Worm (Caenorhabditis elegans) whole organism, L1 larva: ENCODE measurements around the gene dex-1.

Experiments used
- C04F5.9 ChIP-seq: sonication (generic microtip); optimal IDR thresholded peaks from 2 replicates; lab custom pipeline; 2016; ENCODE audit warnings: missing genetic modification characterization, missing compliant biosample characterization
- C16A3.4 ChIP-seq: fragments of 150-350 bp; optimal IDR thresholded peaks from 2 replicates; lab custom pipeline; 2014; ENCODE audit warnings: missing biosample characterization, missing genetic modification characterization
- C34B4.2 ChIP-seq: sonication (generic microtip); optimal IDR thresholded peaks from 2 replicates; lab custom pipeline; 2017; ENCODE audit warnings: mild to moderate bottlenecking, missing genetic modification characterization, missing compliant biosample characterization
- Y116A8C.19 ChIP-seq: sonication (generic microtip); optimal IDR thresholded peaks from 2 replicates; lab custom pipeline; 2016; ENCODE audit warnings: missing compliant biosample characterization, missing genetic modification characterization, borderline replicate concordance
- alr-1 ChIP-seq: fragments of 200-800 bp; sonication (Bioruptor generic); optimal IDR thresholded peaks from 2 replicates; lab custom pipeline; 2018; ENCODE audit warnings: borderline replicate concordance, mild to moderate bottlenecking, missing genetic modification characterization, missing compliant biosample characterization
- aly-2 ChIP-seq: fragments of 150-350 bp; optimal IDR thresholded peaks from 2 replicates; lab custom pipeline; 2014; ENCODE audit warnings: missing biosample characterization, missing genetic modification characterization
- ceh-63 ChIP-seq: fragments of 200-800 bp; sonication (Bioruptor generic); optimal IDR thresholded peaks from 2 replicates; lab custom pipeline; 2018; ENCODE audit warnings: mild to moderate bottlenecking, missing genetic modification characterization, missing compliant biosample characterization
- ceh-8 ChIP-seq: fragments of 200-800 bp; sonication (Bioruptor generic); optimal IDR thresholded peaks from 2 replicates; lab custom pipeline; 2018; ENCODE audit warnings: mild to moderate bottlenecking, missing genetic modification characterization, moderate library complexity, missing compliant biosample characterization
- ceh-82 ChIP-seq, 3 experiments: fragments of 150-350 bp in 1 of 3; sonication (generic microtip) in 2 of 3; optimal IDR thresholded peaks; 2 replicates each; lab custom pipeline; 2014 to 2017; ENCODE audit warnings: missing biosample characterization in 3 of 3, missing genetic modification characterization in 3 of 3
- ceh-88 ChIP-seq: fragments of 200-800 bp; sonication (Bioruptor generic); IDR thresholded peaks from 2 replicates; pipeline ENCODE4 v1.3.6; 2022; ENCODE audit warnings: missing genetic modification characterization, missing compliant biosample characterization
- ceh-90 ChIP-seq: sonication (generic microtip); optimal IDR thresholded peaks from 2 replicates; lab custom pipeline; 2016; ENCODE audit warnings: missing genetic modification characterization, missing compliant biosample characterization
- dpl-1 ChIP-seq, 3 experiments: fragments of 150-350 bp in 2 of 3; sonication (generic microtip) in 1 of 3; optimal IDR thresholded peaks; 2 replicates each; lab custom pipeline; 2014 to 2017; ENCODE audit warnings: missing biosample characterization in 3 of 3, missing genetic modification characterization in 3 of 3, missing genetic modification reagents in 3 of 3
- efl-1 ChIP-seq, 4 experiments: fragments of 150-350 bp; optimal IDR thresholded peaks in 3 of 4; peaks in 1 of 4; 1 replicate in 1 of 4; 2 replicates in 3 of 4; lab custom pipeline; 2014; ENCODE audit warnings: missing biosample characterization in 2 of 4, missing genetic modification characterization in 2 of 4, missing genetic modification reagents in 2 of 4
- egl-13 ChIP-seq: sonication (generic microtip); optimal IDR thresholded peaks from 2 replicates; lab custom pipeline; 2016; ENCODE audit warnings: missing genotype, missing genetic modification reagents, missing genetic modification characterization, missing compliant biosample characterization
- egl-27 ChIP-seq, 2 experiments: fragments of 150-350 bp in 1 of 2; sonication (generic microtip); optimal IDR thresholded peaks; 3 replicates each; lab custom pipeline; 2017 to 2018; ENCODE audit warnings: missing biosample characterization in 2 of 2, missing genetic modification characterization in 2 of 2, missing genetic modification reagents in 2 of 2
- elt-2 ChIP-seq: sonication (generic microtip); optimal IDR thresholded peaks from 2 replicates; lab custom pipeline; 2016; ENCODE audit warnings: missing genetic modification characterization, mild to moderate bottlenecking, inconsistent platforms, missing compliant biosample characterization, missing genetic modification reagents
- elt-3 ChIP-seq, 6 experiments: fragments of 150-350 bp in 1 of 6; sonication (generic microtip); optimal IDR thresholded peaks; 2 replicates each; lab custom pipeline; 2017 to 2018; ENCODE audit warnings: missing biosample characterization in 6 of 6, missing genetic modification characterization in 6 of 6, inconsistent platforms in 1 of 6
- fkh-4 ChIP-seq: sonication (generic microtip); optimal IDR thresholded peaks from 2 replicates; lab custom pipeline; 2016; ENCODE audit warnings: missing compliant biosample characterization, missing genetic modification characterization, borderline replicate concordance
- fkh-8 ChIP-seq: sonication (generic microtip); optimal IDR thresholded peaks from 2 replicates; lab custom pipeline; 2016; ENCODE audit warnings: mild to moderate bottlenecking, missing genetic modification characterization, missing compliant biosample characterization
- fos-1 ChIP-seq: fragments of 150-350 bp; optimal IDR thresholded peaks from 2 replicates; lab custom pipeline; 2014; ENCODE audit warnings: missing biosample characterization, missing genetic modification characterization
- grh-1 ChIP-seq: fragments of 200-800 bp; sonication (Bioruptor generic); IDR thresholded peaks from 2 replicates; pipeline ENCODE4 v1.3.6; 2022; ENCODE audit warnings: missing genetic modification reagents, missing genetic modification characterization, missing compliant biosample characterization
- isw-1 ChIP-seq: fragments of 200-800 bp; sonication (Bioruptor generic); IDR thresholded peaks from 2 replicates; pipeline ENCODE4 v1.3.6; 2022; ENCODE audit warnings: missing genetic modification characterization, missing compliant biosample characterization
- jun-1 ChIP-seq: fragments of 150-350 bp; optimal IDR thresholded peaks from 2 replicates; lab custom pipeline; 2014; ENCODE audit warnings: missing biosample characterization, missing genetic modification reagents, missing genetic modification characterization
- lin-13 ChIP-seq: fragments of 150-350 bp; optimal IDR thresholded peaks from 2 replicates; lab custom pipeline; 2014; ENCODE audit warnings: missing biosample characterization, missing genetic modification reagents, missing genetic modification characterization
- lin-14 ChIP-seq: fragments of 200-800 bp; sonication (Bioruptor generic); optimal IDR thresholded peaks from 2 replicates; lab custom pipeline; 2018; ENCODE audit warnings: mild to moderate bottlenecking, missing genetic modification characterization, moderate library complexity, missing compliant biosample characterization
- lin-15B ChIP-seq: fragments of 150-350 bp; sonication (generic microtip); optimal IDR thresholded peaks from 3 replicates; lab custom pipeline; 2014; ENCODE audit warnings: missing biosample characterization, missing genetic modification characterization
- lin-35 ChIP-seq, 2 experiments: fragments of 150-350 bp; optimal IDR thresholded peaks; 2 replicates each; lab custom pipeline; 2014; ENCODE audit warnings: missing biosample characterization in 2 of 2, missing genetic modification characterization in 2 of 2, missing genetic modification reagents in 2 of 2
- lin-39 ChIP-seq: fragments of 150-350 bp; optimal IDR thresholded peaks from 2 replicates; lab custom pipeline; 2014; ENCODE audit warnings: missing biosample characterization, missing genetic modification reagents, missing genetic modification characterization
- mab-9 ChIP-seq: fragments of 200-800 bp; sonication (Bioruptor generic); IDR thresholded peaks from 2 replicates; pipeline ENCODE4 v1.3.6; 2022; ENCODE audit warnings: missing genetic modification reagents, missing genetic modification characterization, missing compliant biosample characterization
- mdl-1 ChIP-seq, 2 experiments: fragments of 150-350 bp; optimal IDR thresholded peaks; 2 replicates each; lab custom pipeline; 2014 to 2017; ENCODE audit warnings: missing biosample characterization in 2 of 2, missing genetic modification characterization in 2 of 2, inconsistent platforms in 1 of 2
- mef-2 ChIP-seq: fragments of 150-350 bp; optimal IDR thresholded peaks from 2 replicates; lab custom pipeline; 2014; ENCODE audit warnings: missing biosample characterization, missing genetic modification characterization
- mep-1 ChIP-seq: fragments of 150-350 bp; optimal IDR thresholded peaks from 2 replicates; lab custom pipeline; 2014; ENCODE audit warnings: missing biosample characterization, missing genetic modification characterization
- nhr-20 ChIP-seq: sonication (generic microtip); optimal IDR thresholded peaks from 2 replicates; lab custom pipeline; 2016; ENCODE audit warnings: mild to moderate bottlenecking, missing genetic modification characterization, missing compliant biosample characterization
- nhr-237 ChIP-seq: fragments of 150-350 bp; optimal IDR thresholded peaks from 2 replicates; lab custom pipeline; 2014; ENCODE audit warnings: missing biosample characterization, missing genetic modification characterization
- nhr-28 ChIP-seq: fragments of 150-350 bp; optimal IDR thresholded peaks from 2 replicates; lab custom pipeline; 2014; ENCODE audit warnings: missing biosample characterization, missing genetic modification characterization
- nhr-47 ChIP-seq: sonication (generic microtip); optimal IDR thresholded peaks from 2 replicates; lab custom pipeline; 2016; ENCODE audit warnings: mild to moderate bottlenecking, missing genetic modification characterization, moderate library complexity, missing compliant biosample characterization
- nhr-71 ChIP-seq: sonication (generic microtip); optimal IDR thresholded peaks from 2 replicates; lab custom pipeline; 2016; ENCODE audit warnings: mild to moderate bottlenecking, missing genetic modification characterization, moderate library complexity, missing compliant biosample characterization
- nhr-77 ChIP-seq: fragments of 150-350 bp; optimal IDR thresholded peaks from 2 replicates; lab custom pipeline; 2014; ENCODE audit warnings: missing biosample characterization, missing genetic modification characterization
- nhr-85 ChIP-seq: sonication (generic microtip); peaks from one replicate; lab custom pipeline; 2016; ENCODE audit warnings: missing genetic modification characterization, inconsistent platforms, missing compliant biosample characterization
- pax-3 ChIP-seq: fragments of 200-800 bp; sonication (Bioruptor generic); optimal IDR thresholded peaks from 2 replicates; lab custom pipeline; 2018; ENCODE audit warnings: mild to moderate bottlenecking, missing genetic modification characterization, moderate library complexity, missing compliant biosample characterization
- pqm-1 ChIP-seq: sonication (generic microtip); optimal IDR thresholded peaks from 3 replicates; lab custom pipeline; 2017; ENCODE audit warnings: missing biosample characterization, missing genetic modification characterization
- rnt-1 ChIP-seq: sonication (generic microtip); optimal IDR thresholded peaks from 2 replicates; lab custom pipeline; 2016; ENCODE audit warnings: mild to moderate bottlenecking, missing genetic modification characterization, moderate library complexity, missing compliant biosample characterization
- skn-1 ChIP-seq: fragments of 150-350 bp; optimal IDR thresholded peaks from 2 replicates; lab custom pipeline; 2014; ENCODE audit warnings: missing biosample characterization, missing genetic modification characterization
- snpc-4 ChIP-seq: fragments of 150-350 bp; optimal IDR thresholded peaks from 2 replicates; lab custom pipeline; 2014; ENCODE audit warnings: missing biosample characterization, missing genetic modification characterization
- snu-23 ChIP-seq: sonication (generic microtip); optimal IDR thresholded peaks from 2 replicates; lab custom pipeline; 2016; ENCODE audit warnings: missing genetic modification characterization, missing compliant biosample characterization
- sup-37 ChIP-seq: fragments of 200-800 bp; sonication (Bioruptor generic); optimal IDR thresholded peaks from 2 replicates; lab custom pipeline; 2018; ENCODE audit warnings: mild to moderate bottlenecking, missing genetic modification characterization, missing compliant biosample characterization
- swsn-7 ChIP-seq: sonication (generic microtip); optimal IDR thresholded peaks from 2 replicates; lab custom pipeline; 2016; ENCODE audit warnings: missing genetic modification characterization, missing compliant biosample characterization
- tlp-1 ChIP-seq: fragments of 150-350 bp; optimal IDR thresholded peaks from 2 replicates; lab custom pipeline; 2014; ENCODE audit warnings: missing biosample characterization, missing genetic modification characterization
- unc-130 ChIP-seq: fragments of 150-350 bp; optimal IDR thresholded peaks from 2 replicates; lab custom pipeline; 2017; ENCODE audit warnings: missing biosample characterization, missing genetic modification characterization, inconsistent platforms
- unc-30 ChIP-seq: sonication (generic microtip); optimal IDR thresholded peaks from 2 replicates; lab custom pipeline; 2017; ENCODE audit warnings: missing biosample characterization, missing genetic modification characterization
- unc-86 ChIP-seq: sonication (generic microtip); optimal IDR thresholded peaks from 2 replicates; lab custom pipeline; 2016; ENCODE audit warnings: missing genetic modification characterization, missing compliant biosample characterization
- unc-98 ChIP-seq: fragments of 200-800 bp; sonication (Bioruptor generic); IDR thresholded peaks from 2 replicates; pipeline ENCODE4 v1.3.6; 2022; ENCODE audit warnings: missing genetic modification characterization, missing compliant biosample characterization
- xbp-1 ChIP-seq: sonication (generic microtip); optimal IDR thresholded peaks from 2 replicates; lab custom pipeline; 2016; ENCODE audit warnings: missing genetic modification characterization, missing compliant biosample characterization
- ztf-4 ChIP-seq: fragments of 150-350 bp; optimal IDR thresholded peaks from 2 replicates; lab custom pipeline; 2014; ENCODE audit warnings: missing biosample characterization, missing genetic modification characterization

The dex-1 gene

DNA sequence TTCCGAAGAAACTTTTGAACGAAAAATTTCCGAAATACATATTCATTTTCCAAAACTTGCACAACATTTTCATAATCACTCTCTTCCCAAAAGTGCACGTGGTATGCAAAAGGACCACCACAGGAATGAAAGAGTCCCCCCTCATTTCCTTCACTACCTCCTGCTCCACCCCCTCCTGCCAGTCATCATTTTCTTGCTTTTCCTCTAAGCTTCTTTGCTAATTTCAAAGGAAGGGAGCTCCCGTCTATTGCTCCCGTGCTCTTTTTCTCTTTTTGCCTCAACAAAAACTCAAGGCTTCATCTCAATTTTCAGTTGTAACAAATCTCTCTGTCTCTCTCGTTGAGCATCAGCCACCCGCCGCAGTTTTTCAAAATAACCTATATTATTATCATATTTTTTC is 46.9 kb downstream of the dex-1 start:
- TF ChIP-seq ceh-82 (tag; optimal IDR thresholded peaks at IDR 0.05; lab: Kevin White, UChicago) (no peak), swsn-7 (tag; lab: Kevin White, UChicago) (no peak), C04F5.9 (tag; lab: Kevin White, UChicago) (no peak), sup-37 (GFP tag; lab: Kevin White, UChicago) (no peak), nhr-77 (tag; lab: Kevin White, UChicago) (no peak), tlp-1 (no peak), ceh-90 (no peak), nhr-71 (tag; lab: Kevin White, UChicago) (peak; percentile 18), snu-23 (GFP tag; lab: Kevin White, UChicago) (no peak), alr-1 (tag; lab: Kevin White, UChicago) (no peak), unc-130 (tag; lab: Kevin White, UChicago) (no peak), grh-1 (GFP tag; lab: Robert Waterston, UW) (no peak), mab-9 (GFP tag; lab: Robert Waterston, UW) (no peak), C16A3.4 (tag; lab: Kevin White, UChicago) (no peak), lin-35 (GFP tag; optimal IDR thresholded peaks at IDR 0.05; lab: Kevin White, UChicago) (no peak), nhr-20 (tag; lab: Kevin White, UChicago) (no peak), ceh-63 (GFP tag; lab: Kevin White, UChicago) (no peak), pax-3 (tag; lab: Kevin White, UChicago) (no peak), lin-15B (tag; lab: Kevin White, UChicago) (no peak), egl-13 (tag; lab: Kevin White, UChicago) (no peak), C34B4.2 (tag; lab: Kevin White, UChicago) (no peak), efl-1 (optimal IDR thresholded peaks at IDR 0.05; lab: Kevin White, UChicago) (no peak), efl-1 (GFP tag; optimal IDR thresholded peaks at IDR 0.05 in 1 of 2; lab: Kevin White, UChicago) (peak in 1 of 2 experiments; percentile 20), skn-1 (tag; lab: Kevin White, UChicago) (peak; percentile 9), nhr-28 (no peak), nhr-85 (no peak), fos-1 (tag; lab: Kevin White, UChicago) (no peak), elt-3 (tag; optimal IDR thresholded peaks at IDR 0.05; lab: Kevin White, UChicago) (no peak), dpl-1 (GFP tag; optimal IDR thresholded peaks at IDR 0.05; lab: Kevin White, UChicago) (no peak), fkh-4 (no peak), nhr-47 (no peak), unc-86 (tag; lab: Kevin White, UChicago) (no peak), ceh-8 (GFP tag; lab: Kevin White, UChicago) (no peak), lin-39 (no peak), egl-27 (tag; optimal IDR thresholded peaks at IDR 0.05; lab: Kevin White, UChicago) (no peak), aly-2 (tag; lab: Kevin White, UChicago) (no peak), unc-98 (GFP tag; lab: Robert Waterston, UW) (no peak), lin-14 (GFP tag; lab: Kevin White, UChicago) (peak; percentile 65), rnt-1 (tag; lab: Kevin White, UChicago) (peak; percentile 40), jun-1 (no peak), mef-2 (no peak), Y116A8C.19 (no peak), mdl-1 (tag; optimal IDR thresholded peaks at IDR 0.05; lab: Kevin White, UChicago) (peak in 1 of 2 experiments; percentile 25), xbp-1 (no peak), lin-13 (GFP tag; lab: Kevin White, UChicago) (no peak), isw-1 (GFP tag; lab: Robert Waterston, UW) (no peak), snpc-4 (tag; lab: Kevin White, UChicago) (no peak), nhr-237 (tag; lab: Kevin White, UChicago) (no peak), mep-1 (tag; lab: Kevin White, UChicago) (no peak), ztf-4 (no peak), pqm-1 (tag; lab: Kevin White, UChicago) (no peak), ceh-88 (no peak), unc-30 (tag; lab: Kevin White, UChicago) (no peak), elt-2 (tag; lab: Kevin White, UChicago) (no peak), fkh-8 (no peak)
